Fruit fly (Drosophila melanogaster) whole organism, embryonic: ENCODE measurements around the gene yellow-g.

Experiments
- Atf3 ChIP-seq: fragments of 200-800 bp; sonication (Bioruptor generic); optimal IDR thresholded peaks from 3 replicates; lab custom pipeline; 2016; ENCODE audit warnings: missing biosample characterization, missing genetic modification characterization
- BEAF-32 ChIP-seq: fragments of 200-800 bp; sonication (Bioruptor generic); optimal IDR thresholded peaks from 3 replicates; lab custom pipeline; 2017; ENCODE audit warnings: missing biosample characterization, missing genetic modification characterization, mild to moderate bottlenecking, moderate library complexity, missing genetic modification reagents
- CG11560 ChIP-seq: fragments of 200-800 bp; sonication (Bioruptor generic); IDR thresholded peaks from 3 replicates; pipeline ENCODE4 v1.3.6; 2022; ENCODE audit warnings: missing biosample characterization, missing genetic modification characterization
- CG1233 ChIP-seq: fragments of 200-800 bp; sonication (Bioruptor generic); optimal IDR thresholded peaks from 4 replicates; lab custom pipeline; 2018; ENCODE audit warnings: missing biosample characterization, mild to moderate bottlenecking, missing genetic modification characterization
- CG16779 ChIP-seq: fragments of 200-800 bp; sonication (Bioruptor generic); IDR thresholded peaks from 2 replicates; pipeline ENCODE4 v1.3.6; 2022; ENCODE audit warnings: missing biosample characterization, missing genetic modification characterization
- CG16813 ChIP-seq: fragments of 200-800 bp; sonication (Bioruptor generic); IDR thresholded peaks from 3 replicates; pipeline ENCODE4 v1.3.6; 2022; ENCODE audit warnings: missing biosample characterization, missing genetic modification characterization; ENCODE audit not compliant: partially characterized antibody
- CG17612 ChIP-seq: fragments of 200-800 bp; sonication (Bioruptor generic); IDR thresholded peaks from 2 replicates; pipeline ENCODE4 v1.3.6; 2022; ENCODE audit warnings: missing biosample characterization, missing genetic modification characterization
- CG17802 ChIP-seq: fragments of 200-800 bp; sonication (Bioruptor generic); optimal IDR thresholded peaks from 2 replicates; lab custom pipeline; 2018; ENCODE audit warnings: missing biosample characterization, mild to moderate bottlenecking, missing genetic modification characterization, moderate library complexity
- CG18764 ChIP-seq: fragments of 200-800 bp; sonication (Bioruptor generic); optimal IDR thresholded peaks from 3 replicates; lab custom pipeline; 2016; ENCODE audit warnings: missing biosample characterization, missing genetic modification characterization
- CG33213 ChIP-seq: fragments of 200-800 bp; sonication (Bioruptor generic); optimal IDR thresholded peaks from 3 replicates; lab custom pipeline; 2016; ENCODE audit warnings: missing biosample characterization, missing genetic modification characterization
- CG34224 ChIP-seq: fragments of 200-800 bp; sonication (Bioruptor generic); IDR thresholded peaks from 3 replicates; pipeline ENCODE4 v1.3.6; 2022; ENCODE audit warnings: missing biosample characterization, missing genetic modification characterization; ENCODE audit not compliant: partially characterized antibody
- CG4282 ChIP-seq: fragments of 200-800 bp; sonication (Bioruptor generic); optimal IDR thresholded peaks from 2 replicates; lab custom pipeline; 2016; ENCODE audit warnings: missing biosample characterization, missing genetic modification characterization
- CG6854 ChIP-seq: fragments of 200-800 bp; sonication (Bioruptor generic); optimal IDR thresholded peaks from 3 replicates; lab custom pipeline; 2017; ENCODE audit warnings: missing biosample characterization, mild to moderate bottlenecking, missing genetic modification characterization
- CG8388 ChIP-seq: fragments of 200-800 bp; sonication (Bioruptor generic); optimal IDR thresholded peaks from 2 replicates; lab custom pipeline; 2019; ENCODE audit warnings: missing biosample characterization, mild to moderate bottlenecking, missing genetic modification characterization, moderate library complexity
- CG8944 ChIP-seq: fragments of 200-800 bp; sonication (Bioruptor generic); optimal IDR thresholded peaks from 3 replicates; lab custom pipeline; 2016; ENCODE audit warnings: missing biosample characterization, missing genetic modification characterization
- CG9797 ChIP-seq: fragments of 200-800 bp; sonication (Bioruptor generic); optimal IDR thresholded peaks from 3 replicates; lab custom pipeline; 2018; ENCODE audit warnings: missing biosample characterization, mild to moderate bottlenecking, missing genetic modification characterization
- CHES-1-like ChIP-seq: fragments of 200-800 bp; sonication (Bioruptor generic); optimal IDR thresholded peaks from 2 replicates; lab custom pipeline; 2016; ENCODE audit warnings: missing biosample characterization, missing genetic modification characterization
- Doc3 ChIP-seq: fragments of 200-800 bp; sonication (Bioruptor generic); IDR thresholded peaks from 3 replicates; pipeline ENCODE4 v1.3.6; 2022; ENCODE audit warnings: missing biosample characterization, missing genetic modification characterization; ENCODE audit not compliant: partially characterized antibody
- E2f1 ChIP-seq: fragments of 200-800 bp; sonication (Bioruptor generic); IDR thresholded peaks from 2 replicates; pipeline ENCODE4 v1.3.6; 2022; ENCODE audit warnings: missing biosample characterization, missing genetic modification characterization
- Ets97D ChIP-seq: fragments of 200-800 bp; sonication (Bioruptor generic); optimal IDR thresholded peaks from 3 replicates; lab custom pipeline; 2016; ENCODE audit warnings: missing biosample characterization, missing genetic modification characterization
- Hmr ChIP-seq: fragments of 200-800 bp; sonication (Bioruptor generic); optimal IDR thresholded peaks from 3 replicates; lab custom pipeline; 2017; ENCODE audit warnings: mild to moderate bottlenecking, missing biosample characterization, missing genetic modification reagents, missing genetic modification characterization
- Lhr ChIP-seq: fragments of 200-800 bp; sonication (Bioruptor generic); optimal IDR thresholded peaks from 3 replicates; lab custom pipeline; 2017; ENCODE audit warnings: mild to moderate bottlenecking, missing biosample characterization, missing genetic modification reagents, missing genetic modification characterization
- Mes4 ChIP-seq: fragments of 200-800 bp; sonication (Bioruptor generic); optimal IDR thresholded peaks from 2 replicates; lab custom pipeline; 2016; ENCODE audit warnings: missing biosample characterization, missing genetic modification characterization
- Myb ChIP-seq: fragments of 200-800 bp; sonication (Bioruptor generic); optimal IDR thresholded peaks from 2 replicates; lab custom pipeline; 2016; ENCODE audit warnings: missing biosample characterization, missing genetic modification characterization
- NfI ChIP-seq: fragments of 200-800 bp; sonication (Bioruptor generic); optimal IDR thresholded peaks from 3 replicates; lab custom pipeline; 2018; ENCODE audit warnings: missing biosample characterization, mild to moderate bottlenecking, missing genetic modification characterization, moderate library complexity
- Sry-β ChIP-seq: fragments of 200-800 bp; sonication (Bioruptor generic); optimal IDR thresholded peaks from 2 replicates; lab custom pipeline; 2018; ENCODE audit warnings: missing biosample characterization, mild to moderate bottlenecking, missing genetic modification characterization, moderate library complexity
- Sry-δ ChIP-seq: fragments of 200-800 bp; sonication (Bioruptor generic); optimal IDR thresholded peaks from 2 replicates; lab custom pipeline; 2016; ENCODE audit warnings: missing biosample characterization, missing genetic modification characterization
- Xbp1 ChIP-seq: fragments of 200-800 bp; sonication (Bioruptor generic); optimal IDR thresholded peaks from 3 replicates; lab custom pipeline; 2016; ENCODE audit warnings: missing biosample characterization, mild to moderate bottlenecking, missing genetic modification characterization
- ab ChIP-seq: fragments of 200-800 bp; sonication (Bioruptor generic); optimal IDR thresholded peaks from 2 replicates; lab custom pipeline; 2016; ENCODE audit warnings: missing biosample characterization, missing genetic modification characterization
- al ChIP-seq: fragments of 200-800 bp; sonication (Bioruptor generic); IDR thresholded peaks from 2 replicates; pipeline ENCODE4 v1.3.6; 2022; ENCODE audit warnings: missing biosample characterization, missing genetic modification characterization
- amos ChIP-seq: fragments of 200-800 bp; sonication (Bioruptor generic); IDR thresholded peaks from 2 replicates; pipeline ENCODE4 v1.3.6; 2022; ENCODE audit warnings: missing biosample characterization, missing genetic modification characterization; ENCODE audit not compliant: partially characterized antibody
- ara ChIP-seq: fragments of 200-800 bp; sonication (Bioruptor generic); IDR thresholded peaks from 2 replicates; pipeline ENCODE4 v1.3.6; 2022; ENCODE audit warnings: missing biosample characterization, missing genetic modification characterization
- bab2 ChIP-seq: fragments of 200-800 bp; sonication (Bioruptor generic); optimal IDR thresholded peaks from 2 replicates; lab custom pipeline; 2016; ENCODE audit warnings: missing biosample characterization, missing genetic modification characterization
- disco-r ChIP-seq: fragments of 200-800 bp; sonication (Bioruptor generic); optimal IDR thresholded peaks from 2 replicates; lab custom pipeline; 2016; ENCODE audit warnings: missing biosample characterization, missing genetic modification characterization
- gce ChIP-seq: fragments of 200-800 bp; sonication (Bioruptor generic); IDR thresholded peaks from 3 replicates; pipeline ENCODE4 v1.3.6; 2022; ENCODE audit warnings: missing biosample characterization, missing genetic modification characterization
- hb ChIP-seq: fragments of 200-800 bp; sonication (Bioruptor generic); IDR thresholded peaks from 3 replicates; pipeline ENCODE4 v1.3.6; 2022; ENCODE audit warnings: missing biosample characterization, missing genetic modification characterization; ENCODE audit not compliant: partially characterized antibody
- hkb ChIP-seq, 2 experiments: fragments of 200-800 bp in 1 of 2; fragments of >200 bp in 1 of 2; sonication (Bioruptor generic) in 1 of 2; IDR thresholded peaks in 1 of 2; optimal IDR thresholded peaks in 1 of 2; 2 replicates each; pipeline versions ENCODE4 v1.3.6 to Lab custom; 2017 to 2022; ENCODE audit warnings: missing biosample characterization in 1 of 2, missing genetic modification characterization in 1 of 2
- ind ChIP-seq: fragments of 200-800 bp; sonication (Bioruptor generic); optimal IDR thresholded peaks from 3 replicates; lab custom pipeline; 2016; ENCODE audit warnings: missing biosample characterization, missing genetic modification characterization
- knrl ChIP-seq: fragments of 200-800 bp; sonication (Bioruptor generic); IDR thresholded peaks from 3 replicates; pipeline ENCODE4 v1.3.6; 2022; ENCODE audit warnings: missing biosample characterization, missing genetic modification characterization; ENCODE audit not compliant: partially characterized antibody
- maf-S ChIP-seq: fragments of 200-800 bp; sonication (Bioruptor generic); optimal IDR thresholded peaks from 2 replicates; lab custom pipeline; 2016; ENCODE audit warnings: missing biosample characterization, missing genetic modification characterization
- pho ChIP-seq: fragments of 200-800 bp; sonication (Bioruptor generic); optimal IDR thresholded peaks from 2 replicates; lab custom pipeline; 2016; ENCODE audit warnings: missing biosample characterization, missing genetic modification characterization
- phol ChIP-seq: fragments of 200-800 bp; sonication (Bioruptor generic); optimal IDR thresholded peaks from 3 replicates; lab custom pipeline; 2018; ENCODE audit warnings: missing biosample characterization, mild to moderate bottlenecking, missing genetic modification characterization, moderate library complexity
- psq ChIP-seq: fragments of 200-800 bp; sonication (Bioruptor generic); optimal IDR thresholded peaks from 2 replicates; lab custom pipeline; 2017; ENCODE audit warnings: missing biosample characterization, missing genetic modification characterization
- repo ChIP-seq: fragments of 200-800 bp; sonication (Bioruptor generic); optimal IDR thresholded peaks from 2 replicates; lab custom pipeline; 2016; ENCODE audit warnings: missing biosample characterization, missing genetic modification characterization
- so ChIP-seq: fragments of 200-800 bp; sonication (Bioruptor generic); IDR thresholded peaks from 3 replicates; pipeline ENCODE4 v1.3.6; 2022; ENCODE audit warnings: missing biosample characterization, missing genetic modification characterization
- trh ChIP-seq: fragments of 200-800 bp; sonication (Bioruptor generic); optimal IDR thresholded peaks from 2 replicates; lab custom pipeline; 2016; ENCODE audit warnings: missing biosample characterization, missing genetic modification characterization
- vnd ChIP-seq: fragments of 200-800 bp; sonication (Bioruptor generic); IDR thresholded peaks from 3 replicates; pipeline ENCODE4 v1.3.6; 2022; ENCODE audit warnings: missing biosample characterization, missing genetic modification characterization; ENCODE audit not compliant: partially characterized antibody
- zen2 ChIP-seq: fragments of 200-800 bp; sonication (Bioruptor generic); IDR thresholded peaks from 3 replicates; pipeline ENCODE4 v1.3.6; 2022; ENCODE audit warnings: missing biosample characterization, missing genetic modification characterization; ENCODE audit not compliant: partially characterized antibody

Gene yellow-g

dm6 chr3L:2265692-2266444 is 6.7 kb downstream of the yellow-g start, which contains the start of the genes ecd and CG13806 (continued):
- peak; percentile 60 for TF ChIP-seq Xbp1 (GFP tag; lab: Kevin White, UChicago)
- TF ChIP-seq CG17802 (tag; lab: Kevin White, UChicago): peak; percentile 88
- peak; percentile 11 for TF ChIP-seq psq (GFP tag; lab: Kevin White, UChicago)
- peak; percentile 43 for TF ChIP-seq CG8944 (GFP tag; lab: Kevin White, UChicago)
- peak; percentile 10 for TF ChIP-seq CG1233 (GFP tag; lab: Kevin White, UChicago)
- TF ChIP-seq BEAF-32 (GFP tag; lab: Kevin White, UChicago): peak; percentile 96
- no peak for TF ChIP-seq gce (GFP tag; lab: Robert Waterston, UW)
- TF ChIP-seq E2f1 (GFP tag; lab: Robert Waterston, UW): no peak
- TF ChIP-seq CHES-1-like (GFP tag; lab: Kevin White, UChicago): peak; percentile 66
- TF ChIP-seq phol (tag; lab: Kevin White, UChicago): peak; percentile 74
- peak; percentile 87 for TF ChIP-seq zen2 (GFP tag; lab: Robert Waterston, UW)
- peak; percentile 76 for TF ChIP-seq hkb (optimal IDR thresholded peaks at IDR 0.05; lab: Kevin White, UChicago)
- no peak for TF ChIP-seq hkb (GFP tag; IDR thresholded peaks at IDR 0.05; lab: Robert Waterston, UW)
- peak; percentile 39 for TF ChIP-seq pho (GFP tag; lab: Kevin White, UChicago)
- TF ChIP-seq CG18764 (GFP tag; lab: Kevin White, UChicago): no peak
- TF ChIP-seq CG11560 (tag; lab: Robert Waterston, UW): 0 out of 3 replicates have a peak, but pooled peaks have one; percentile 21
- TF ChIP-seq bab2 (GFP tag; lab: Kevin White, UChicago): peak; percentile 10
- TF ChIP-seq disco-r (GFP tag; lab: Kevin White, UChicago): peak; percentile 24
- no peak for TF ChIP-seq CG16779 (GFP tag; lab: Robert Waterston, UW)
- peak; percentile 97 for TF ChIP-seq knrl (GFP tag; lab: Robert Waterston, UW)
- peak; percentile 53 for TF ChIP-seq maf-S (GFP tag; lab: Kevin White, UChicago)
- TF ChIP-seq Hmr: peak; percentile 73
- TF ChIP-seq Ets97D (GFP tag; lab: Kevin White, UChicago): peak; percentile 39
- peak; percentile 93 for TF ChIP-seq Doc3
- peak; percentile 14 for TF ChIP-seq trh
- peak; percentile 50 for TF ChIP-seq CG9797
- no peak for TF ChIP-seq CG4282
- TF ChIP-seq ind: peak; percentile 19
- peak; percentile 21 for TF ChIP-seq NfI (GFP tag; lab: Kevin White, UChicago)
- peak; percentile 11; the same call in 1 of the 3 replicates for TF ChIP-seq so (GFP tag; lab: Robert Waterston, UW)
- peak; percentile 32 for TF ChIP-seq CG8388
- peak; percentile 87 for TF ChIP-seq vnd (GFP tag; lab: Robert Waterston, UW)
- TF ChIP-seq CG33213: peak; percentile 83
- TF ChIP-seq amos: peak; percentile 98
- TF ChIP-seq Sry-β: no peak
- no peak for TF ChIP-seq ara (GFP tag; lab: Robert Waterston, UW)
- TF ChIP-seq Sry-δ (GFP tag; lab: Kevin White, UChicago): peak; percentile 98
- no peak for TF ChIP-seq Atf3 (GFP tag; lab: Kevin White, UChicago)
- peak; percentile 89 for TF ChIP-seq hb (GFP tag; lab: Robert Waterston, UW)
- TF ChIP-seq CG34224: peak; percentile 91
- no peak for TF ChIP-seq CG17612
- peak; percentile 8 for TF ChIP-seq Mes4 (GFP tag; lab: Kevin White, UChicago)
- peak; percentile 70 for TF ChIP-seq Myb
- peak; percentile 38 for TF ChIP-seq repo (GFP tag; lab: Kevin White, UChicago)
- TF ChIP-seq al (GFP tag; lab: Robert Waterston, UW): peak; percentile 29; the same call in 1 of the 2 replicates
- peak; percentile 81 for TF ChIP-seq Lhr (GFP tag; lab: Kevin White, UChicago)
- TF ChIP-seq CG16813: peak; percentile 96
- TF ChIP-seq CG6854 (GFP tag; lab: Kevin White, UChicago): no peak
- TF ChIP-seq ab (GFP tag; lab: Kevin White, UChicago): no peak
